Fruit fly (Drosophila melanogaster): Measurements from ENCODE around the gene CG31125.

DNA sequence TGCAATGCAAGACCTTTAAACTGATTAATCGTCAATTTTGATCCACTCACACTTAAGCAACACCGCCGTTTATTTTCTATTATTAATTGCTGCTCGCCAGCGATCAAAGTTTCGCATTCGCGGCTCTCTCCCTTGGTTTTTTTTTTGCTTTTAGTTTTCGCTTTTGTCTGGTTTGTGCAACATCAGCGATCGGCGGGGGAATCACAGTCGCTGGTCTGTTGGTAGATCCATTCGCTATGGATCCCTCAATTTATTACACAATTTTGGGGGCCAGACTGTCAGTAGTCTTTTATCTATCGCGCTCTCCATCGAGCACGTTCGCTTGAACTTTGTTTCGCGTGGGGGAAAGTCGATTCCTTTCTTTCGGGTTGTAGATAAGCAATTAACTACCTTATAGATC lies 28.0 kb downstream of the CG31125 start:
- TF ChIP-seq psq (optimal IDR thresholded peaks at IDR 0.05) (no peak), ttk (optimal IDR thresholded peaks at IDR 0.05) (no peak), h (optimal IDR thresholded peaks at IDR 0.05) (no peak)
